Worm (Caenorhabditis elegans) whole organism, L2 larva: ENCODE results near the gene sel-11.

Source experiments
- C34F6.9 ChIP-seq: fragments of 150-350 bp; optimal IDR thresholded peaks from 2 replicates; lab custom pipeline; 2014; ENCODE audit warnings: missing biosample characterization, missing genetic modification characterization
- F13H6.1 ChIP-seq: sonication (generic microtip); optimal IDR thresholded peaks from 2 replicates; lab custom pipeline; 2016; ENCODE audit warnings: missing genetic modification characterization, missing compliant biosample characterization
- Y55F3AM.14 ChIP-seq: fragments of 200-800 bp; sonication (Bioruptor generic); optimal IDR thresholded peaks from 2 replicates; lab custom pipeline; 2018; ENCODE audit warnings: mild to moderate bottlenecking, missing genetic modification characterization, missing compliant biosample characterization
- ZK546.5 ChIP-seq: sonication (generic microtip); optimal IDR thresholded peaks from 2 replicates; lab custom pipeline; 2017; ENCODE audit warnings: missing biosample characterization, missing genetic modification characterization
- ama-1 ChIP-seq: fragments of 150-350 bp; optimal IDR thresholded peaks from 2 replicates; lab custom pipeline; 2018; ENCODE audit warnings: inconsistent platforms
- blmp-1 ChIP-seq: sonication (generic microtip); optimal IDR thresholded peaks from 2 replicates; lab custom pipeline; 2017; ENCODE audit warnings: missing genetic modification characterization, mild to moderate bottlenecking, missing compliant biosample characterization, antibody characterized with exemption, moderate library complexity; ENCODE audit not compliant: insufficient read depth
- ceh-16 ChIP-seq: fragments of 150-350 bp; optimal IDR thresholded peaks from 2 replicates; lab custom pipeline; 2014; ENCODE audit warnings: missing biosample characterization, missing genetic modification characterization
- ceh-82 ChIP-seq: fragments of 150-350 bp; optimal IDR thresholded peaks from 2 replicates; lab custom pipeline; 2014; ENCODE audit warnings: missing biosample characterization, missing genetic modification characterization
- crh-2 ChIP-seq: sonication (generic microtip); optimal IDR thresholded peaks from 2 replicates; lab custom pipeline; 2017; ENCODE audit warnings: missing biosample characterization, missing genetic modification characterization
- elt-1 ChIP-seq: fragments of 150-350 bp; optimal IDR thresholded peaks from 2 replicates; lab custom pipeline; 2014; ENCODE audit warnings: missing biosample characterization, missing genetic modification characterization
- elt-3 ChIP-seq: sonication (generic microtip); optimal IDR thresholded peaks from 2 replicates; lab custom pipeline; 2017; ENCODE audit warnings: missing biosample characterization, missing genetic modification characterization
- fos-1 ChIP-seq: fragments of 150-350 bp; optimal IDR thresholded peaks from 2 replicates; lab custom pipeline; 2014; ENCODE audit warnings: missing biosample characterization, missing genetic modification characterization
- gmeb-1 ChIP-seq: fragments of 150-350 bp; optimal IDR thresholded peaks from 2 replicates; lab custom pipeline; 2014; ENCODE audit warnings: missing biosample characterization, missing genetic modification characterization
- lin-11 ChIP-seq: fragments of 150-350 bp; sonication (generic microtip); optimal IDR thresholded peaks from 2 replicates; lab custom pipeline; 2014; ENCODE audit warnings: missing biosample characterization, missing genetic modification characterization, inconsistent platforms, mixed read lengths
- lin-13 ChIP-seq: fragments of 150-350 bp; optimal IDR thresholded peaks from 2 replicates; lab custom pipeline; 2014; ENCODE audit warnings: missing biosample characterization, missing genetic modification reagents, missing genetic modification characterization
- lsy-2 ChIP-seq, 2 experiments: fragments of 150-350 bp in 1 of 2; sonication (generic microtip) in 1 of 2; optimal IDR thresholded peaks; 2 replicates each; lab custom pipeline; 2014 to 2017; ENCODE audit warnings: missing biosample characterization in 2 of 2, missing genetic modification characterization in 2 of 2
- mab-5 ChIP-seq: fragments of 150-350 bp; optimal IDR thresholded peaks from 2 replicates; lab custom pipeline; 2014; ENCODE audit warnings: missing biosample characterization, missing genetic modification characterization
- mbf-1 ChIP-seq: sonication (generic microtip); optimal IDR thresholded peaks from 2 replicates; lab custom pipeline; 2017; ENCODE audit warnings: missing biosample characterization, missing genetic modification characterization
- mdl-1 ChIP-seq, 2 experiments: fragments of 150-350 bp in 1 of 2; sonication (generic microtip) in 1 of 2; optimal IDR thresholded peaks; 2 replicates each; lab custom pipeline; 2017; ENCODE audit warnings: missing biosample characterization in 2 of 2, missing genetic modification characterization in 2 of 2
- nhr-10 ChIP-seq: sonication (generic microtip); optimal IDR thresholded peaks from 2 replicates; lab custom pipeline; 2017; ENCODE audit warnings: missing biosample characterization, missing genetic modification characterization
- nhr-12 ChIP-seq: fragments of 150-350 bp; optimal IDR thresholded peaks from 2 replicates; lab custom pipeline; 2014; ENCODE audit warnings: missing biosample characterization, missing genetic modification characterization
- nhr-129 ChIP-seq: fragments of 150-350 bp; optimal IDR thresholded peaks from 2 replicates; lab custom pipeline; 2014; ENCODE audit warnings: missing biosample characterization, missing genetic modification characterization
- nhr-21 ChIP-seq: fragments of 150-350 bp; optimal IDR thresholded peaks from 2 replicates; lab custom pipeline; 2014; ENCODE audit warnings: missing biosample characterization, missing genetic modification characterization
- nhr-23 ChIP-seq: fragments of 150-350 bp; optimal IDR thresholded peaks from 2 replicates; lab custom pipeline; 2014; ENCODE audit warnings: missing biosample characterization, missing genetic modification reagents, missing genetic modification characterization
- nhr-237 ChIP-seq: fragments of 150-350 bp; optimal IDR thresholded peaks from 2 replicates; lab custom pipeline; 2014; ENCODE audit warnings: missing biosample characterization, missing genetic modification characterization
- nhr-25 ChIP-seq: fragments of 150-350 bp; sonication (generic microtip); optimal IDR thresholded peaks from 3 replicates; lab custom pipeline; 2014; ENCODE audit warnings: missing biosample characterization, missing genetic modification characterization
- skn-1 ChIP-seq: sonication (generic microtip); optimal IDR thresholded peaks from 2 replicates; lab custom pipeline; 2017; ENCODE audit warnings: missing biosample characterization, missing genetic modification characterization
- sma-3 ChIP-seq: sonication (generic microtip); optimal IDR thresholded peaks from 2 replicates; lab custom pipeline; 2016; ENCODE audit warnings: missing genetic modification reagents, missing genetic modification characterization, missing compliant biosample characterization
- sma-9 ChIP-seq, 2 experiments: fragments of 150-350 bp in 1 of 2; sonication (generic microtip) in 1 of 2; optimal IDR thresholded peaks; 2 replicates each; lab custom pipeline; 2014 to 2016; ENCODE audit warnings: missing genetic modification characterization in 2 of 2, mild to moderate bottlenecking in 1 of 2, missing biosample characterization in 1 of 2, missing compliant biosample characterization in 1 of 2, missing genetic modification reagents in 1 of 2, moderate library complexity in 1 of 2
- unc-39 ChIP-seq: fragments of 150-350 bp; optimal IDR thresholded peaks from 2 replicates; lab custom pipeline; 2014; ENCODE audit warnings: missing biosample characterization, missing genetic modification characterization
- unc-55 ChIP-seq: fragments of 150-350 bp; sonication (generic microtip); optimal IDR thresholded peaks from 3 replicates; lab custom pipeline; 2014; ENCODE audit warnings: missing biosample characterization, missing genetic modification reagents, missing genetic modification characterization
- unc-62 ChIP-seq: fragments of 150-350 bp; optimal IDR thresholded peaks from 2 replicates; lab custom pipeline; 2014; ENCODE audit warnings: missing biosample characterization, missing genetic modification reagents, missing genetic modification characterization
- zag-1 ChIP-seq: fragments of 150-350 bp; optimal IDR thresholded peaks from 2 replicates; lab custom pipeline; 2014; ENCODE audit warnings: missing biosample characterization, missing genetic modification characterization
- ztf-1 ChIP-seq: fragments of 200-800 bp; sonication (Bioruptor generic); conservative IDR thresholded peaks from 2 replicates; pipeline ENCODE4 v1.3.6; 2022; ENCODE audit warnings: missing genetic modification characterization, missing compliant biosample characterization
- ztf-11 ChIP-seq: sonication (generic microtip); optimal IDR thresholded peaks from 2 replicates; lab custom pipeline; 2017; ENCODE audit warnings: missing biosample characterization, missing genetic modification characterization
- ztf-4 ChIP-seq: fragments of 150-350 bp; optimal IDR thresholded peaks from 2 replicates; lab custom pipeline; 2014; ENCODE audit warnings: missing biosample characterization, missing genetic modification characterization

Gene sel-11

ce11 chrV:11777846-11778245 is 10.7 kb downstream of the sel-11 start:
- peak; percentile 25 for TF ChIP-seq nhr-25
- TF ChIP-seq unc-55, result no peak
- TF ChIP-seq gmeb-1 (tag; lab: Kevin White, UChicago), result peak; percentile 27
- peak; percentile 74 for TF ChIP-seq sma-9 (GFP tag; optimal IDR thresholded peaks at IDR 0.05; lab: Kevin White, UChicago)
- no peak for TF ChIP-seq sma-9 (tag; optimal IDR thresholded peaks at IDR 0.05; lab: Kevin White, UChicago)
- TF ChIP-seq ztf-11, result no peak
- TF ChIP-seq crh-2 (tag; lab: Kevin White, UChicago), result peak; percentile 58
- no peak for TF ChIP-seq elt-3 (tag; lab: Kevin White, UChicago)
- TF ChIP-seq ama-1, result no peak
- peak; percentile 11 for TF ChIP-seq sma-3 (GFP tag; lab: Kevin White, UChicago)
- no peak for TF ChIP-seq C34F6.9 (tag; lab: Kevin White, UChicago)
- TF ChIP-seq nhr-12, result no peak
- no peak for TF ChIP-seq mab-5 (tag; lab: Kevin White, UChicago)
- peak in 1 of 2 experiments; percentile 45 for TF ChIP-seq lsy-2 (tag; optimal IDR thresholded peaks at IDR 0.05; lab: Kevin White, UChicago)
- TF ChIP-seq mdl-1 (tag; optimal IDR thresholded peaks at IDR 0.05; lab: Kevin White, UChicago), result no peak
- no peak for TF ChIP-seq unc-39 (tag; lab: Kevin White, UChicago)
- no peak for TF ChIP-seq nhr-10 (tag; lab: Kevin White, UChicago)
- TF ChIP-seq ztf-4 (tag; lab: Kevin White, UChicago), result no peak
- peak; percentile 18 for TF ChIP-seq nhr-129 (tag; lab: Kevin White, UChicago)
- no peak for TF ChIP-seq Y55F3AM.14 (GFP tag; lab: Kevin White, UChicago)
- TF ChIP-seq lin-13 (GFP tag; lab: Kevin White, UChicago), result no peak
- peak; percentile 81 for TF ChIP-seq fos-1
- peak; percentile 15 for TF ChIP-seq blmp-1 (tag; lab: Kevin White, UChicago)
- no peak for TF ChIP-seq ZK546.5 (tag; lab: Kevin White, UChicago)
- no peak for TF ChIP-seq mbf-1
- TF ChIP-seq ztf-1 (GFP tag; lab: Robert Waterston, UW), result no peak
- peak; percentile 11 for TF ChIP-seq nhr-21 (tag; lab: Kevin White, UChicago)
- no peak for TF ChIP-seq skn-1 (tag; lab: Kevin White, UChicago)
- TF ChIP-seq F13H6.1 (tag; lab: Kevin White, UChicago), result peak; percentile 27

- TF ChIP-seq nhr-12, result no peak
- peak; percentile 68 for TF ChIP-seq ceh-16 (tag; lab: Kevin White, UChicago)
- TF ChIP-seq unc-55, result no peak
- TF ChIP-seq lin-11 (tag; lab: Kevin White, UChicago), result no peak
- peak; percentile 57 for TF ChIP-seq elt-1
- no peak for TF ChIP-seq ama-1
- no peak for TF ChIP-seq zag-1 (tag; lab: Kevin White, UChicago)
- TF ChIP-seq F13H6.1 (tag; lab: Kevin White, UChicago), result no peak
- no peak for TF ChIP-seq ceh-82 (tag; lab: Kevin White, UChicago)
- no peak for TF ChIP-seq mab-5 (tag; lab: Kevin White, UChicago)
- TF ChIP-seq unc-39 (tag; lab: Kevin White, UChicago), result no peak
- no peak for TF ChIP-seq mdl-1 (tag; optimal IDR thresholded peaks at IDR 0.05; lab: Kevin White, UChicago)
- no peak for TF ChIP-seq mbf-1
- no peak for TF ChIP-seq nhr-23 (tag; lab: Kevin White, UChicago)
- TF ChIP-seq sma-9 (GFP tag; optimal IDR thresholded peaks at IDR 0.05; lab: Kevin White, UChicago), result peak; percentile 21
- TF ChIP-seq sma-9 (tag; optimal IDR thresholded peaks at IDR 0.05; lab: Kevin White, UChicago), result no peak
- TF ChIP-seq nhr-25, result peak; percentile 13
Measured at ce11 chrV:11779310-11779709, 12.2 kb downstream of the sel-11 start.

- TF ChIP-seq nhr-25 (peak; percentile 21), unc-62 (GFP tag; lab: Kevin White, UChicago) (peak; percentile 45), nhr-237 (tag; lab: Kevin White, UChicago) (no peak), crh-2 (tag; lab: Kevin White, UChicago) (peak; percentile 20), ama-1 (no peak), C34F6.9 (tag; lab: Kevin White, UChicago) (peak; percentile 46), sma-9 (GFP tag; optimal IDR thresholded peaks at IDR 0.05; lab: Kevin White, UChicago) (peak; percentile 40), sma-9 (tag; optimal IDR thresholded peaks at IDR 0.05; lab: Kevin White, UChicago) (no peak), skn-1 (tag; lab: Kevin White, UChicago) (no peak)
Measured at ce11 chrV:11779810-11780209, 12.7 kb downstream of the sel-11 start.
